Worm (Caenorhabditis elegans) whole organism, L2 larva: ENCODE results near the gene F19B10.2.

ENCODE experiments used
- C34F6.9 ChIP-seq: fragments of 150-350 bp; optimal IDR thresholded peaks from 2 replicates; lab custom pipeline; 2014; ENCODE audit warnings: missing biosample characterization, missing genetic modification characterization
- F13H6.1 ChIP-seq: sonication (generic microtip); optimal IDR thresholded peaks from 2 replicates; lab custom pipeline; 2016; ENCODE audit warnings: missing genetic modification characterization, missing compliant biosample characterization
- ZK546.5 ChIP-seq: sonication (generic microtip); optimal IDR thresholded peaks from 2 replicates; lab custom pipeline; 2017; ENCODE audit warnings: missing biosample characterization, missing genetic modification characterization
- alr-1 ChIP-seq: fragments of 150-350 bp; optimal IDR thresholded peaks from 2 replicates; lab custom pipeline; 2014; ENCODE audit warnings: missing biosample characterization, missing genetic modification characterization
- aly-2 ChIP-seq: fragments of 150-350 bp; optimal IDR thresholded peaks from 2 replicates; lab custom pipeline; 2014; ENCODE audit warnings: missing biosample characterization, missing genetic modification characterization
- ama-1 ChIP-seq: fragments of 150-350 bp; optimal IDR thresholded peaks from 2 replicates; lab custom pipeline; 2018; ENCODE audit warnings: inconsistent platforms
- blmp-1 ChIP-seq: sonication (generic microtip); optimal IDR thresholded peaks from 2 replicates; lab custom pipeline; 2017; ENCODE audit warnings: missing genetic modification characterization, mild to moderate bottlenecking, missing compliant biosample characterization, antibody characterized with exemption, moderate library complexity; ENCODE audit not compliant: insufficient read depth
- ceh-16 ChIP-seq: fragments of 150-350 bp; optimal IDR thresholded peaks from 2 replicates; lab custom pipeline; 2014; ENCODE audit warnings: missing biosample characterization, missing genetic modification characterization
- ceh-82 ChIP-seq: fragments of 150-350 bp; optimal IDR thresholded peaks from 2 replicates; lab custom pipeline; 2014; ENCODE audit warnings: missing biosample characterization, missing genetic modification characterization
- crh-2 ChIP-seq: sonication (generic microtip); optimal IDR thresholded peaks from 2 replicates; lab custom pipeline; 2017; ENCODE audit warnings: missing biosample characterization, missing genetic modification characterization
- dmd-4 ChIP-seq: sonication (generic microtip); optimal IDR thresholded peaks from 2 replicates; lab custom pipeline; 2017; ENCODE audit warnings: missing biosample characterization, missing genetic modification characterization
- elt-1 ChIP-seq: fragments of 150-350 bp; optimal IDR thresholded peaks from 2 replicates; lab custom pipeline; 2014; ENCODE audit warnings: missing biosample characterization, missing genetic modification characterization
- elt-3 ChIP-seq: sonication (generic microtip); optimal IDR thresholded peaks from 2 replicates; lab custom pipeline; 2017; ENCODE audit warnings: missing biosample characterization, missing genetic modification characterization
- fos-1 ChIP-seq: fragments of 150-350 bp; optimal IDR thresholded peaks from 2 replicates; lab custom pipeline; 2014; ENCODE audit warnings: missing biosample characterization, missing genetic modification characterization
- gmeb-1 ChIP-seq: fragments of 150-350 bp; optimal IDR thresholded peaks from 2 replicates; lab custom pipeline; 2014; ENCODE audit warnings: missing biosample characterization, missing genetic modification characterization
- lin-11 ChIP-seq: fragments of 150-350 bp; sonication (generic microtip); optimal IDR thresholded peaks from 2 replicates; lab custom pipeline; 2014; ENCODE audit warnings: missing biosample characterization, missing genetic modification characterization, inconsistent platforms, mixed read lengths
- lin-13 ChIP-seq: fragments of 150-350 bp; optimal IDR thresholded peaks from 2 replicates; lab custom pipeline; 2014; ENCODE audit warnings: missing biosample characterization, missing genetic modification reagents, missing genetic modification characterization
- lsy-2 ChIP-seq, 2 experiments: fragments of 150-350 bp in 1 of 2; sonication (generic microtip) in 1 of 2; optimal IDR thresholded peaks; 2 replicates each; lab custom pipeline; 2014 to 2017; ENCODE audit warnings: missing biosample characterization in 2 of 2, missing genetic modification characterization in 2 of 2
- mbf-1 ChIP-seq: sonication (generic microtip); optimal IDR thresholded peaks from 2 replicates; lab custom pipeline; 2017; ENCODE audit warnings: missing biosample characterization, missing genetic modification characterization
- nhr-10 ChIP-seq: sonication (generic microtip); optimal IDR thresholded peaks from 2 replicates; lab custom pipeline; 2017; ENCODE audit warnings: missing biosample characterization, missing genetic modification characterization
- nhr-11 ChIP-seq: fragments of 150-350 bp; optimal IDR thresholded peaks from 2 replicates; lab custom pipeline; 2014; ENCODE audit warnings: missing biosample characterization, missing genetic modification characterization
- nhr-12 ChIP-seq: fragments of 150-350 bp; optimal IDR thresholded peaks from 2 replicates; lab custom pipeline; 2014; ENCODE audit warnings: missing biosample characterization, missing genetic modification characterization
- nhr-129 ChIP-seq: fragments of 150-350 bp; optimal IDR thresholded peaks from 2 replicates; lab custom pipeline; 2014; ENCODE audit warnings: missing biosample characterization, missing genetic modification characterization
- nhr-21 ChIP-seq: fragments of 150-350 bp; optimal IDR thresholded peaks from 2 replicates; lab custom pipeline; 2014; ENCODE audit warnings: missing biosample characterization, missing genetic modification characterization
- nhr-237 ChIP-seq: fragments of 150-350 bp; optimal IDR thresholded peaks from 2 replicates; lab custom pipeline; 2014; ENCODE audit warnings: missing biosample characterization, missing genetic modification characterization
- nhr-25 ChIP-seq: fragments of 150-350 bp; sonication (generic microtip); optimal IDR thresholded peaks from 3 replicates; lab custom pipeline; 2014; ENCODE audit warnings: missing biosample characterization, missing genetic modification characterization
- nhr-6 ChIP-seq: fragments of 150-350 bp; optimal IDR thresholded peaks from 2 replicates; lab custom pipeline; 2014; ENCODE audit warnings: missing biosample characterization, missing genetic modification characterization
- peb-1 ChIP-seq: fragments of 150-350 bp; optimal IDR thresholded peaks from 2 replicates; lab custom pipeline; 2014; ENCODE audit warnings: missing biosample characterization, missing genetic modification characterization
- sma-9 ChIP-seq, 2 experiments: fragments of 150-350 bp in 1 of 2; sonication (generic microtip) in 1 of 2; optimal IDR thresholded peaks; 2 replicates each; lab custom pipeline; 2014 to 2016; ENCODE audit warnings: missing genetic modification characterization in 2 of 2, mild to moderate bottlenecking in 1 of 2, missing biosample characterization in 1 of 2, missing compliant biosample characterization in 1 of 2, missing genetic modification reagents in 1 of 2, moderate library complexity in 1 of 2
- snpc-4 ChIP-seq: fragments of 150-350 bp; optimal IDR thresholded peaks from 2 replicates; lab custom pipeline; 2014; ENCODE audit warnings: missing biosample characterization, missing genetic modification characterization
- unc-39 ChIP-seq: fragments of 150-350 bp; optimal IDR thresholded peaks from 2 replicates; lab custom pipeline; 2014; ENCODE audit warnings: missing biosample characterization, missing genetic modification characterization
- unc-55 ChIP-seq: fragments of 150-350 bp; sonication (generic microtip); optimal IDR thresholded peaks from 3 replicates; lab custom pipeline; 2014; ENCODE audit warnings: missing biosample characterization, missing genetic modification reagents, missing genetic modification characterization
- ztf-1 ChIP-seq: fragments of 200-800 bp; sonication (Bioruptor generic); conservative IDR thresholded peaks from 2 replicates; pipeline ENCODE4 v1.3.6; 2022; ENCODE audit warnings: missing genetic modification characterization, missing compliant biosample characterization
- ztf-11 ChIP-seq: sonication (generic microtip); optimal IDR thresholded peaks from 2 replicates; lab custom pipeline; 2017; ENCODE audit warnings: missing biosample characterization, missing genetic modification characterization

The F19B10.2 gene

ce11 chrII:3709255-3709654, 34.0 kb downstream of the F19B10.2 start, which contains the start of gene srx-110:
Gene srx-110, plus strand, starts transcription at chrII:3709555.
- TF ChIP-seq C34F6.9 (tag; lab: Kevin White, UChicago) (no peak), lin-11 (tag; lab: Kevin White, UChicago) (no peak), gmeb-1 (tag; lab: Kevin White, UChicago) (no peak), ztf-11 (tag; lab: Kevin White, UChicago) (no peak), elt-3 (tag; lab: Kevin White, UChicago) (no peak), unc-55 (GFP tag; lab: Kevin White, UChicago) (no peak)

- TF ChIP-seq lin-13 (GFP tag; lab: Kevin White, UChicago), result no peak
- no peak for TF ChIP-seq ztf-1
- TF ChIP-seq nhr-237 (tag; lab: Kevin White, UChicago), result no peak
- TF ChIP-seq unc-55 (GFP tag; lab: Kevin White, UChicago), result no peak
- no peak for TF ChIP-seq ceh-82 (tag; lab: Kevin White, UChicago)
- TF ChIP-seq C34F6.9 (tag; lab: Kevin White, UChicago), result no peak
- no peak for TF ChIP-seq unc-39 (tag; lab: Kevin White, UChicago)
- no peak for TF ChIP-seq F13H6.1 (tag; lab: Kevin White, UChicago)
- no peak for TF ChIP-seq elt-3 (tag; lab: Kevin White, UChicago)
- TF ChIP-seq aly-2 (tag; lab: Kevin White, UChicago), result no peak
Observed at ce11 chrII:3711047-3711446, 35.8 kb downstream of the F19B10.2 start, which contains the start of gene fbxc-53. Gene fbxc-53, plus strand, starts transcription at chrII:3711291.

- no peak for TF ChIP-seq peb-1
- no peak for TF ChIP-seq fos-1 (tag; lab: Kevin White, UChicago)
Observed at ce11 chrII:3714595-3714994, 39.3 kb downstream of the F19B10.2 start, which contains the start of gene srh-100. Gene srh-100, minus strand, starts transcription at chrII:3714695.

- TF ChIP-seq nhr-129 (no peak), blmp-1 (tag; lab: Kevin White, UChicago) (no peak), ama-1 (lab: Kevin White, UChicago) (no peak), sma-9 (GFP tag; optimal IDR thresholded peaks at IDR 0.05; lab: Kevin White, UChicago) (no peak), sma-9 (tag; optimal IDR thresholded peaks at IDR 0.05; lab: Kevin White, UChicago) (no peak), fos-1 (tag; lab: Kevin White, UChicago) (no peak), nhr-10 (no peak), unc-39 (tag; lab: Kevin White, UChicago) (no peak), peb-1 (no peak), dmd-4 (tag; lab: Kevin White, UChicago) (no peak), nhr-25 (tag; lab: Kevin White, UChicago) (no peak), ztf-1 (no peak), nhr-11 (tag; lab: Kevin White, UChicago) (no peak), C34F6.9 (tag; lab: Kevin White, UChicago) (no peak), ceh-82 (tag; lab: Kevin White, UChicago) (no peak), ceh-16 (tag; lab: Kevin White, UChicago) (no peak)
Observed at ce11 chrII:3716455-3716854, 41.2 kb downstream of the F19B10.2 start, which contains the start of gene srh-99. Gene srh-99, minus strand, starts transcription at chrII:3716555.

- TF ChIP-seq C34F6.9 (tag; lab: Kevin White, UChicago) (no peak), alr-1 (tag; lab: Kevin White, UChicago) (no peak), lin-11 (tag; lab: Kevin White, UChicago) (no peak), crh-2 (tag; lab: Kevin White, UChicago) (no peak), nhr-25 (tag; lab: Kevin White, UChicago) (no peak), ama-1 (lab: Kevin White, UChicago) (no peak), ZK546.5 (tag; lab: Kevin White, UChicago) (no peak), nhr-237 (tag; lab: Kevin White, UChicago) (no peak), nhr-6 (tag; lab: Kevin White, UChicago) (no peak)
- TF ChIP-seq, all 48 proteins: peak for 0
Observed at ce11 chrII:3716961-3717360, 41.7 kb downstream of the F19B10.2 start, which contains the start of gene fbxc-52. Gene fbxc-52, plus strand, starts transcription at chrII:3717261.

- TF ChIP-seq ZK546.5 (tag; lab: Kevin White, UChicago) (no peak), snpc-4 (tag; lab: Kevin White, UChicago) (no peak), nhr-12 (no peak), alr-1 (tag; lab: Kevin White, UChicago) (no peak), lsy-2 (tag; optimal IDR thresholded peaks at IDR 0.05; lab: Kevin White, UChicago) (no peak), unc-39 (tag; lab: Kevin White, UChicago) (no peak), peb-1 (no peak), nhr-21 (no peak), ama-1 (lab: Kevin White, UChicago) (no peak), blmp-1 (tag; lab: Kevin White, UChicago) (no peak), nhr-129 (no peak), elt-1 (tag; lab: Kevin White, UChicago) (no peak), lin-11 (tag; lab: Kevin White, UChicago) (no peak), unc-55 (GFP tag; lab: Kevin White, UChicago) (no peak), nhr-11 (tag; lab: Kevin White, UChicago) (no peak), nhr-6 (tag; lab: Kevin White, UChicago) (no peak), elt-3 (tag; lab: Kevin White, UChicago) (no peak), mbf-1 (tag; lab: Kevin White, UChicago) (no peak)
- TF ChIP-seq, all 48 proteins: peak for 0
Observed at ce11 chrII:3721016-3721415, 45.7 kb downstream of the F19B10.2 start, which contains the start of gene C46E10.3. Gene C46E10.3, plus strand, starts transcription at chrII:3721316.
